Fruit fly (Drosophila melanogaster) whole organism, embryonic: ENCODE data around the gene CG32388.
A peak's percentile ranks its signal among the peaks of the same experiment; 100 is the strongest.

ENCODE experiments used
- Ada2b ChIP-seq: fragments of 200-800 bp; sonication (Bioruptor generic); IDR thresholded peaks from 2 replicates; pipeline ENCODE4 v1.3.6; 2022; ENCODE audit warnings: missing biosample characterization, missing genetic modification characterization
- Atf-2 ChIP-seq: fragments of 200-800 bp; sonication (Bioruptor generic); optimal IDR thresholded peaks from 2 replicates; lab custom pipeline; 2016; ENCODE audit warnings: missing biosample characterization, missing genetic modification characterization
- Atf3 ChIP-seq: fragments of 200-800 bp; sonication (Bioruptor generic); optimal IDR thresholded peaks from 3 replicates; lab custom pipeline; 2016; ENCODE audit warnings: missing biosample characterization, missing genetic modification characterization
- B-H2 ChIP-seq: fragments of 200-800 bp; sonication (Bioruptor generic); optimal IDR thresholded peaks from 2 replicates; lab custom pipeline; 2018; ENCODE audit warnings: missing biosample characterization, mild to moderate bottlenecking, missing genetic modification characterization
- Bteb2 ChIP-seq: fragments of 200-800 bp; sonication (Bioruptor generic); optimal IDR thresholded peaks from 2 replicates; lab custom pipeline; 2016; ENCODE audit warnings: missing biosample characterization, missing genetic modification characterization
- CG16779 ChIP-seq: fragments of 200-800 bp; sonication (Bioruptor generic); IDR thresholded peaks from 2 replicates; pipeline ENCODE4 v1.3.6; 2022; ENCODE audit warnings: missing biosample characterization, missing genetic modification characterization
- CG18599 ChIP-seq: fragments of 200-800 bp; sonication (Bioruptor generic); optimal IDR thresholded peaks from 3 replicates; lab custom pipeline; 2017; ENCODE audit warnings: missing biosample characterization, missing genetic modification characterization, mild to moderate bottlenecking, moderate library complexity, missing genetic modification reagents
- CG2120 ChIP-seq: fragments of 200-800 bp; sonication (Bioruptor generic); optimal IDR thresholded peaks from 3 replicates; lab custom pipeline; 2016; ENCODE audit warnings: missing biosample characterization, missing genetic modification characterization
- CG2678 ChIP-seq: fragments of 200-800 bp; sonication (Bioruptor generic); optimal IDR thresholded peaks from 3 replicates; lab custom pipeline; 2019; ENCODE audit warnings: missing biosample characterization, mild to moderate bottlenecking, missing genetic modification characterization, moderate library complexity
- CG2875 ChIP-seq: fragments of 200-800 bp; sonication (Bioruptor generic); optimal IDR thresholded peaks from 2 replicates; lab custom pipeline; 2017; ENCODE audit warnings: missing biosample characterization, mild to moderate bottlenecking, missing genetic modification characterization, missing genetic modification reagents
- CG4282 ChIP-seq: fragments of 200-800 bp; sonication (Bioruptor generic); optimal IDR thresholded peaks from 2 replicates; lab custom pipeline; 2016; ENCODE audit warnings: missing biosample characterization, missing genetic modification characterization
- CG4328 ChIP-seq: fragments of 200-800 bp; sonication (Bioruptor generic); optimal IDR thresholded peaks from 3 replicates; lab custom pipeline; 2017; ENCODE audit warnings: missing biosample characterization, missing genetic modification reagents, missing genetic modification characterization
- CG6254 ChIP-seq: fragments of 200-800 bp; sonication (Bioruptor generic); optimal IDR thresholded peaks from 3 replicates; lab custom pipeline; 2017; ENCODE audit warnings: mild to moderate bottlenecking, missing biosample characterization, missing genetic modification reagents, missing genetic modification characterization
- CG6765 ChIP-seq: fragments of 200-800 bp; sonication (Bioruptor generic); optimal IDR thresholded peaks from 3 replicates; lab custom pipeline; 2017; ENCODE audit warnings: missing biosample characterization, mild to moderate bottlenecking, missing genetic modification characterization
- CG7357 ChIP-seq: fragments of 200-800 bp; sonication (Bioruptor generic); IDR thresholded peaks from 3 replicates; pipeline ENCODE4 v1.3.6; 2022; ENCODE audit warnings: missing biosample characterization, missing genetic modification characterization
- CG7987 ChIP-seq: fragments of 200-800 bp; sonication (Bioruptor generic); optimal IDR thresholded peaks from 2 replicates; lab custom pipeline; 2018; ENCODE audit warnings: missing biosample characterization, mild to moderate bottlenecking, missing genetic modification characterization, moderate library complexity
- CG8359 ChIP-seq: fragments of 200-800 bp; sonication (Bioruptor generic); optimal IDR thresholded peaks from 2 replicates; lab custom pipeline; 2017; ENCODE audit warnings: missing biosample characterization, mild to moderate bottlenecking, missing genetic modification characterization, borderline replicate concordance
- CG8944 ChIP-seq: fragments of 200-800 bp; sonication (Bioruptor generic); optimal IDR thresholded peaks from 3 replicates; lab custom pipeline; 2016; ENCODE audit warnings: missing biosample characterization, missing genetic modification characterization
- Chrac-16 ChIP-seq: fragments of 200-800 bp; sonication (Bioruptor generic); optimal IDR thresholded peaks from 3 replicates; lab custom pipeline; 2016; ENCODE audit warnings: missing biosample characterization, missing genetic modification characterization
- Dad ChIP-seq: fragments of 200-800 bp; sonication (Bioruptor generic); optimal IDR thresholded peaks from 3 replicates; lab custom pipeline; 2016; ENCODE audit warnings: missing biosample characterization, missing genetic modification characterization
- Dip3 ChIP-seq: fragments of 200-800 bp; sonication (Bioruptor generic); optimal IDR thresholded peaks from 3 replicates; lab custom pipeline; 2016; ENCODE audit warnings: missing biosample characterization, missing genetic modification characterization
- Doc2 ChIP-seq: fragments of 200-800 bp; sonication (Bioruptor generic); IDR thresholded peaks from 2 replicates; pipeline ENCODE4 v1.3.6; 2022; ENCODE audit warnings: missing biosample characterization, missing genetic modification characterization
- HLH4C ChIP-seq: fragments of 200-800 bp; sonication (Bioruptor generic); IDR thresholded peaks from 3 replicates; pipeline ENCODE4 v1.3.6; 2022; ENCODE audit warnings: missing biosample characterization, missing genetic modification characterization; ENCODE audit not compliant: partially characterized antibody
- Hr78 ChIP-seq, 2 experiments: fragments of 200-800 bp in 1 of 2; fragments of >200 bp in 1 of 2; sonication (Bioruptor generic) in 1 of 2; optimal IDR thresholded peaks; 2 replicates each; lab custom pipeline; 2017 to 2019; ENCODE audit warnings: missing biosample characterization in 2 of 2, missing genetic modification characterization in 2 of 2, mild to moderate bottlenecking in 1 of 2, moderate library complexity in 1 of 2
- Kr ChIP-seq: fragments of 200-800 bp; sonication (Bioruptor generic); optimal IDR thresholded peaks from 2 replicates; lab custom pipeline; 2017; ENCODE audit warnings: missing biosample characterization, mild to moderate bottlenecking, missing genetic modification characterization
- Max ChIP-seq: fragments of 200-800 bp; sonication (Bioruptor generic); optimal IDR thresholded peaks from 2 replicates; lab custom pipeline; 2016; ENCODE audit warnings: missing biosample characterization, mild to moderate bottlenecking, missing genetic modification characterization
- Neu2 ChIP-seq: fragments of 200-800 bp; sonication (Bioruptor generic); optimal IDR thresholded peaks from 3 replicates; lab custom pipeline; 2016; ENCODE audit warnings: missing biosample characterization, missing genetic modification characterization, borderline replicate concordance
- Nf-YA ChIP-seq: fragments of 200-800 bp; sonication (Bioruptor generic); IDR thresholded peaks from 2 replicates; pipeline ENCODE4 v1.3.6; 2022; ENCODE audit warnings: missing biosample characterization, missing genetic modification characterization
- Opbp ChIP-seq: fragments of 200-800 bp; sonication (Bioruptor generic); IDR thresholded peaks from 3 replicates; pipeline ENCODE4 v1.3.6; 2022; ENCODE audit warnings: missing biosample characterization, missing genetic modification characterization; ENCODE audit not compliant: partially characterized antibody
- Spps ChIP-seq: fragments of 200-800 bp; sonication (Bioruptor generic); optimal IDR thresholded peaks from 2 replicates; lab custom pipeline; 2018; ENCODE audit warnings: missing biosample characterization, mild to moderate bottlenecking, missing genetic modification characterization
- Xrp1 ChIP-seq: fragments of 200-800 bp; sonication (Bioruptor generic); IDR thresholded peaks from 2 replicates; pipeline ENCODE4 v1.3.6; 2022; ENCODE audit warnings: missing biosample characterization, missing genetic modification characterization
- ase ChIP-seq: fragments of 200-800 bp; sonication (Bioruptor generic); IDR thresholded peaks from 3 replicates; pipeline ENCODE4 v1.3.6; 2022; ENCODE audit warnings: missing biosample characterization, missing genetic modification characterization
- bigmax ChIP-seq: fragments of 200-800 bp; sonication (Bioruptor generic); optimal IDR thresholded peaks from 2 replicates; lab custom pipeline; 2018; ENCODE audit warnings: missing biosample characterization, mild to moderate bottlenecking, missing genetic modification characterization
- dati ChIP-seq: fragments of 200-800 bp; sonication (Bioruptor generic); IDR thresholded peaks from 2 replicates; pipeline ENCODE4 v1.3.6; 2022; ENCODE audit warnings: missing biosample characterization, missing genetic modification characterization
- ems ChIP-seq: fragments of 200-800 bp; sonication (Bioruptor generic); optimal IDR thresholded peaks from 3 replicates; lab custom pipeline; 2016; ENCODE audit warnings: missing biosample characterization, missing genetic modification characterization
- gro ChIP-seq: fragments of 200-800 bp; sonication (Bioruptor generic); optimal IDR thresholded peaks from 2 replicates; lab custom pipeline; 2016; ENCODE audit warnings: missing biosample characterization, missing genetic modification characterization
- insv ChIP-seq, 2 experiments: fragments of 200-800 bp; sonication (Bioruptor generic); optimal IDR thresholded peaks; 3 replicates each; lab custom pipeline; 2016 to 2018; ENCODE audit warnings: missing biosample characterization in 2 of 2, missing genetic modification characterization in 2 of 2
- nerfin-1 ChIP-seq: fragments of 200-800 bp; sonication (Bioruptor generic); optimal IDR thresholded peaks from 3 replicates; lab custom pipeline; 2019; ENCODE audit warnings: missing biosample characterization, mild to moderate bottlenecking, missing genetic modification characterization, moderate library complexity
- p53 ChIP-seq: fragments of 200-800 bp; sonication (Bioruptor generic); optimal IDR thresholded peaks from 2 replicates; lab custom pipeline; 2016; ENCODE audit warnings: missing biosample characterization, missing genetic modification characterization
- pfk ChIP-seq: fragments of 200-800 bp; sonication (Bioruptor generic); optimal IDR thresholded peaks from 2 replicates; lab custom pipeline; 2018; ENCODE audit warnings: missing biosample characterization, mild to moderate bottlenecking, missing genetic modification characterization, moderate library complexity
- phol ChIP-seq: fragments of 200-800 bp; sonication (Bioruptor generic); optimal IDR thresholded peaks from 3 replicates; lab custom pipeline; 2018; ENCODE audit warnings: missing biosample characterization, mild to moderate bottlenecking, missing genetic modification characterization, moderate library complexity
- schlank ChIP-seq: fragments of 200-800 bp; sonication (Bioruptor generic); optimal IDR thresholded peaks from 2 replicates; lab custom pipeline; 2018; ENCODE audit warnings: missing biosample characterization, mild to moderate bottlenecking, missing genetic modification characterization
- slbo ChIP-seq: fragments of 200-800 bp; sonication (Bioruptor generic); IDR thresholded peaks from 2 replicates; pipeline ENCODE4 v1.3.6; 2022; ENCODE audit warnings: missing biosample characterization, missing genetic modification characterization
- tgo ChIP-seq: fragments of 200-800 bp; sonication (Bioruptor generic); IDR thresholded peaks from 3 replicates; pipeline ENCODE4 v1.3.6; 2022; ENCODE audit warnings: missing biosample characterization, missing genetic modification characterization
- tio ChIP-seq: fragments of 200-800 bp; sonication (Bioruptor generic); optimal IDR thresholded peaks from 2 replicates; lab custom pipeline; 2017; ENCODE audit warnings: missing biosample characterization, missing genetic modification characterization, inconsistent platforms
- twi ChIP-seq: fragments of 200-800 bp; optimal IDR thresholded peaks from 2 replicates; lab custom pipeline; 2019; ENCODE audit warnings: missing biosample characterization, mild to moderate bottlenecking, missing genetic modification characterization, moderate library complexity
- tx ChIP-seq: fragments of 200-800 bp; sonication (Bioruptor generic); optimal IDR thresholded peaks from 2 replicates; lab custom pipeline; 2016; ENCODE audit warnings: missing biosample characterization, missing genetic modification characterization
- yki ChIP-seq: fragments of >200 bp; optimal IDR thresholded peaks from 3 replicates; lab custom pipeline; 2018

CG32388 gene

dm6 chr3L:6955254-6956229, 28.8 kb downstream of the CG32388 start, which contains the start of the genes CG10077 and CG9948 (continued):
- TF ChIP-seq schlank: peak; percentile 56
- peak; percentile 64 for TF ChIP-seq Dip3 (GFP tag; lab: Kevin White, UChicago)
- peak; percentile 88 for TF ChIP-seq ase
- TF ChIP-seq Chrac-16 (GFP tag; lab: Kevin White, UChicago): peak; percentile 91
- peak; percentile 64 for TF ChIP-seq Atf-2 (GFP tag; lab: Kevin White, UChicago)
- peak; percentile 89 for TF ChIP-seq CG2120
- peak; percentile 71; the same call in 2 of the 3 replicates for TF ChIP-seq Opbp (GFP tag; lab: Robert Waterston, UW)
- peak; percentile 80 for TF ChIP-seq Nf-YA
- TF ChIP-seq CG7357 (GFP tag; lab: Robert Waterston, UW): peak; percentile 77
- peak; percentile 79 for TF ChIP-seq CG7987
- TF ChIP-seq Atf3: peak; percentile 7
- TF ChIP-seq Neu2 (GFP tag; lab: Kevin White, UChicago): no peak
- TF ChIP-seq HLH4C (GFP tag; lab: Robert Waterston, UW): peak; percentile 89
- peak; percentile 65 for TF ChIP-seq CG8359 (GFP tag; lab: Kevin White, UChicago)
- TF ChIP-seq CG8944 (GFP tag; lab: Kevin White, UChicago): peak; percentile 11
- TF ChIP-seq B-H2 (GFP tag; lab: Kevin White, UChicago): peak; percentile 92
- peak; percentile 81 for TF ChIP-seq CG4328 (GFP tag; lab: Kevin White, UChicago)
- TF ChIP-seq Bteb2 (GFP tag; lab: Kevin White, UChicago): peak; percentile 37
- TF ChIP-seq p53 (GFP tag; lab: Kevin White, UChicago): no peak
- TF ChIP-seq pfk (GFP tag; lab: Kevin White, UChicago): peak; percentile 50
- 0 out of 2 replicates have a peak, but pooled peaks have one; percentile 44 for TF ChIP-seq CG16779 (GFP tag; lab: Robert Waterston, UW)
- TF ChIP-seq Doc2 (GFP tag; lab: Robert Waterston, UW): no peak
- peak; percentile 9 for TF ChIP-seq tx
- peak; percentile 31 for TF ChIP-seq gro (GFP tag; lab: Kevin White, UChicago)
- peak; percentile 89 for TF ChIP-seq CG18599
- TF ChIP-seq CG6254: peak; percentile 75
- no peak for TF ChIP-seq Kr
- peak; percentile 91 for TF ChIP-seq tgo (GFP tag; lab: Robert Waterston, UW)
- TF ChIP-seq Hr78 (GFP tag; optimal IDR thresholded peaks at IDR 0.05; lab: Kevin White, UChicago): no peak
- TF ChIP-seq CG2678 (tag; lab: Kevin White, UChicago): peak; percentile 93
- peak in 1 of 2 experiments; percentile 62 for TF ChIP-seq insv (GFP tag; optimal IDR thresholded peaks at IDR 0.05; lab: Kevin White, UChicago)
- no peak for TF ChIP-seq yki (lab: Kevin White, UChicago)
- TF ChIP-seq Xrp1 (GFP tag; lab: Robert Waterston, UW): peak; percentile 95
- TF ChIP-seq Dad (GFP tag; lab: Kevin White, UChicago): peak; percentile 40
- TF ChIP-seq dati (GFP tag; lab: Robert Waterston, UW): peak; percentile 71
- peak; percentile 94 for TF ChIP-seq Ada2b (GFP tag; lab: Robert Waterston, UW)
- TF ChIP-seq tio (GFP tag; lab: Kevin White, UChicago): no peak
- TF ChIP-seq bigmax (GFP tag; lab: Kevin White, UChicago): peak; percentile 19
- TF ChIP-seq ems (GFP tag; lab: Kevin White, UChicago): peak; percentile 67
- peak; percentile 71 for TF ChIP-seq CG2875 (GFP tag; lab: Kevin White, UChicago)
- TF ChIP-seq CG6765 (GFP tag; lab: Kevin White, UChicago): peak; percentile 75
- peak; percentile 78 for TF ChIP-seq Spps (tag; lab: Kevin White, UChicago)
- TF ChIP-seq Max: peak; percentile 83
- peak; percentile 95 for TF ChIP-seq slbo
- TF ChIP-seq CG4282 (GFP tag; lab: Kevin White, UChicago): no peak
- TF ChIP-seq nerfin-1 (tag; lab: Kevin White, UChicago): peak; percentile 85
- TF ChIP-seq phol (tag; lab: Kevin White, UChicago): peak; percentile 94
- peak; percentile 82 for TF ChIP-seq twi
